Worm (Caenorhabditis elegans): Measurements from ENCODE around the gene sax-2.

DNA sequence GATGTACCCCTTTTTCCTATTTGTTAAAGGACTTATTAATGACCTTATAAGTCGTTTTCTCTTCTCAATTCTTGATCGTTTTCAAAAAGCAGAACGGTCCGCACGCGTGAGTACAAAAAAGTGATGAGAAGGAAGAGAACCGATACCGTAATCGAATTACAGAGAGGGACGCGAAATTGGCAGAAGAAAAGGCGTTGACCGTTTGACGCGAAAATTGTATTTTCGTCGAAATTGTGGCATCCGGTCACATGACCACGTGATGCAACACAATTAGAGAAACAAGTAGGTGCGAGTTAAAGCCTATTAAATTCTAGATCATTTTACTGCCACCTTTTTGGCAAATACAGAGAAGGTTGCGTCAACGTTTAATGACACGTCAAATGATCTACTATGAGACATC, 34.7 kb downstream of the sax-2 start:
- TF ChIP-seq rnt-1 (tag; optimal IDR thresholded peaks at IDR 0.05) = no peak
- no peak for TF ChIP-seq aly-2 (tag; optimal IDR thresholded peaks at IDR 0.05)
- no peak for TF ChIP-seq isw-1 (GFP tag; IDR thresholded peaks at IDR 0.05)
- TF ChIP-seq egl-27 (tag; optimal IDR thresholded peaks at IDR 0.05) = no peak
- no peak for TF ChIP-seq nhr-77 (tag; optimal IDR thresholded peaks at IDR 0.05)
- TF ChIP-seq lin-15B (tag; optimal IDR thresholded peaks at IDR 0.05) = no peak
- TF ChIP-seq pax-3 (tag; optimal IDR thresholded peaks at IDR 0.05) = no peak
- TF ChIP-seq dpl-1 (GFP tag; optimal IDR thresholded peaks at IDR 0.05) = no peak
- TF ChIP-seq elt-2 (tag; optimal IDR thresholded peaks at IDR 0.05) = no peak
- TF ChIP-seq nhr-47 (tag; optimal IDR thresholded peaks at IDR 0.05) = no peak

All from whole organism, L1 larva.